Fruit fly (Drosophila melanogaster): ENCODE measurements around the gene nis.

The nis gene

DNA sequence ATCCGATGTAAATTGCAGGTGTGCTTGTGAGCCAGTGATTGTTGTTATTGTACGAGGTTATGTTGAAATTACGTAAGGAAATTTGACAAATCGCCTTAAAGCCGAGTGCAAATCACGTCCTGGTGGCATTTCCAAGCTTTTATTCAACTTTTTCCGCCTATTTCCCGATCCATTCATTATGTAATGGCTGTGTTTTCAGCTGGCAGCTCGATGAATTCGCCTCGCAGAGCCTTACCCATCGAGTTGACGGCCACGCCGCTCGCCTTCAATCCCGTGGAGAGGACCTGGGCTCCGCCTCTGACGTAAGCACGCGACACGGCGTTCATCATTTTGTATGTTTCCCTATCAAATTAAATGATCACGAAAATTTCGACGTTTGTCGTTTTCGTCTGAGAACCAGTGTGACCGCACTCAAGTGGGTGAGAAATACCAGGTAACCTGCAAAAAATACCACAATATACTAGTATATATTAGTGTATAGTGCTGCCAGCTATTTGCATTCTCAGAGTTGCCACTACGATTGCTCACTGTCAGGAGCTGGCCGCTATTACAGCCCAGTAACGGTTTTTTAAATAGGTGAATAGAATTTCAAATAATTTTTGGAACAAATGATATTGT, 26.9 kb upstream of the nis start, which contains the start of gene RFeSP (continued):
- TF ChIP-seq CG17359 (tag; optimal IDR thresholded peaks at IDR 0.05) (no peak), CG42726 (GFP tag; IDR thresholded peaks at IDR 0.05; ENCODE audit: partially characterized antibody) (peak; percentile 21; the same call in 1 of the 2 replicates), nmo (GFP tag; optimal IDR thresholded peaks at IDR 0.05) (peak; percentile 69), grn (GFP tag; optimal IDR thresholded peaks at IDR 0.05) (no peak), Trl (optimal IDR thresholded peaks at IDR 0.05) (no peak), Trl (GFP tag; optimal IDR thresholded peaks at IDR 0.05) (no peak), Ada2b (GFP tag; IDR thresholded peaks at IDR 0.05) (no peak), Dad (GFP tag; optimal IDR thresholded peaks at IDR 0.05) (no peak), CG17612 (GFP tag; IDR thresholded peaks at IDR 0.05) (no peak), p53 (GFP tag; optimal IDR thresholded peaks at IDR 0.05) (no peak), Bdp1 (GFP tag; optimal IDR thresholded peaks at IDR 0.05) (peak; percentile 27), disco-r (GFP tag; optimal IDR thresholded peaks at IDR 0.05) (no peak), CG15601 (tag; optimal IDR thresholded peaks at IDR 0.05) (peak; percentile 66), CG6175 (GFP tag; IDR thresholded peaks at IDR 0.05) (no peak), CG6272 (GFP tag; IDR thresholded peaks at IDR 0.05) (no peak), Meics (GFP tag; optimal IDR thresholded peaks at IDR 0.05) (no peak), Eip74EF (GFP tag; optimal IDR thresholded peaks at IDR 0.05) (no peak), mirr (GFP tag; optimal IDR thresholded peaks at IDR 0.05) (no peak), inv (GFP tag; IDR thresholded peaks at IDR 0.05; ENCODE audit: partially characterized antibody) (peak; percentile 18; the same call in 1 of the 2 replicates), bcd (GFP tag; optimal IDR thresholded peaks at IDR 0.05) (no peak), CG13287 (GFP tag; IDR thresholded peaks at IDR 0.05; ENCODE audit: partially characterized antibody) (peak; percentile 30; the same call in 1 of the 2 replicates), kni (GFP tag; optimal IDR thresholded peaks at IDR 0.05) (no peak), CG10979 (tag; optimal IDR thresholded peaks at IDR 0.05) (no peak), CG18599 (GFP tag; optimal IDR thresholded peaks at IDR 0.05) (no peak), gcm (GFP tag; optimal IDR thresholded peaks at IDR 0.05) (no peak), NC2α (GFP tag; optimal IDR thresholded peaks at IDR 0.05) (no peak), mld (GFP tag; IDR thresholded peaks at IDR 0.05; ENCODE audit: partially characterized antibody) (no peak; the same call in 2 of the 3 replicates), Taf1 (GFP tag; IDR thresholded peaks at IDR 0.05) (no peak), eyg (GFP tag; optimal IDR thresholded peaks at IDR 0.05) (no peak), sna (GFP tag; IDR thresholded peaks at IDR 0.05; ENCODE audit: partially characterized antibody) (no peak), lilli (GFP tag; optimal IDR thresholded peaks at IDR 0.05) (peak; percentile 11), CG7271 (tag; optimal IDR thresholded peaks at IDR 0.05) (no peak), sisA (GFP tag; IDR thresholded peaks at IDR 0.05) (no peak), slbo (GFP tag; IDR thresholded peaks at IDR 0.05) (no peak), Hr78 (GFP tag; optimal IDR thresholded peaks at IDR 0.05) (no peak), insv (GFP tag; optimal IDR thresholded peaks at IDR 0.05) (no peak), lov (optimal IDR thresholded peaks at IDR 0.05) (no peak), lov (GFP tag; IDR thresholded peaks at IDR 0.05) (no peak), ci (GFP tag; IDR thresholded peaks at IDR 0.05) (peak; percentile 35; the same call in 1 of the 3 replicates), HHEX (GFP tag; optimal IDR thresholded peaks at IDR 0.05) (no peak), CG4282 (GFP tag; optimal IDR thresholded peaks at IDR 0.05) (no peak), Nf-YA (GFP tag; IDR thresholded peaks at IDR 0.05) (no peak), Dek (tag; optimal IDR thresholded peaks at IDR 0.05) (peak; percentile 49), CG2678 (tag; optimal IDR thresholded peaks at IDR 0.05) (no peak), stc (GFP tag; IDR thresholded peaks at IDR 0.05) (no peak), MESR4 (GFP tag; optimal IDR thresholded peaks at IDR 0.05) (peak; percentile 94), Rx (GFP tag; IDR thresholded peaks at IDR 0.05) (no peak), yki (optimal IDR thresholded peaks at IDR 0.05) (no peak), chif (GFP tag; optimal IDR thresholded peaks at IDR 0.05) (peak in 1 of 2 experiments; percentile 32), CG10209 (GFP tag; optimal IDR thresholded peaks at IDR 0.05) (no peak)
